Fruit fly (Drosophila melanogaster): Measurements from ENCODE around the gene orb2.

orb2 gene

DNA sequence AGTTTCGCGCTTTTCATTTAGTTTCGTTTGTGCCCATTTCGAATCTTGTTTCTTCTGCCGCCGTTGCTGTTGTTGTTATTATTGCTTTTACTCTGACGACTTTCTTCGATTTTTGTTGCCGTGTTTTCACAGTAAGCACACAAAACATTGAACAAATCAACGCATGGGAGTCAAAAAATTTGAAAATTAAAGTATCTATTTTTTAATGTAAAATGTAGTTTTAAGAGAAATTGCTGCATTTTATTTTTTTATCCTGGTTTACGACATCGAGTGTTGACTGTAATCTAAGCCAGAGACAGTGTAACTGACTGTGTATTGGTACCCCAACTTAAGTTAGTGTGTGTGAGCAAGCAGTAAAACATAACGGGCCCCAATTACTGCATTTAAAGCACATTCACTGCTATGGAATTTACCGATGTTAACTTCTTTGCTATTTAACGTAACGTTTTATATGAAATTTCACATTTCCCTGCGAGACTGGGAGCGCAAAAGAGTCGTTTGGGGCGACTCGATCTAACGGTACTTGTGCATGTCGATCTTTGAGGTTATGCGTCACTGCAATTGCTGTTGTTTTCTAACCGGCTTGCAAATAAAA is 42.0 kb upstream of the orb2 start (continued):
- TF ChIP-seq CG3281 (GFP tag; optimal IDR thresholded peaks at IDR 0.05): no peak
- TF ChIP-seq Hey (tag; optimal IDR thresholded peaks at IDR 0.05): no peak
- no peak for TF ChIP-seq z (GFP tag; IDR thresholded peaks at IDR 0.05)

- TF ChIP-seq Ets65A (GFP tag): no peak
- TF ChIP-seq schlank (tag; optimal IDR thresholded peaks at IDR 0.05): no peak
- no peak for TF ChIP-seq H15 (GFP tag; IDR thresholded peaks at IDR 0.05)
- TF ChIP-seq gcm (GFP tag; optimal IDR thresholded peaks at IDR 0.05): no peak
- no peak for TF ChIP-seq CG1647 (GFP tag; optimal IDR thresholded peaks at IDR 0.05)
- TF ChIP-seq chn (GFP tag; optimal IDR thresholded peaks at IDR 0.05): no peak
- TF ChIP-seq CG9609 (GFP tag; optimal IDR thresholded peaks at IDR 0.05): no peak
- TF ChIP-seq Ssrp (tag; optimal IDR thresholded peaks at IDR 0.05): no peak
- no peak for TF ChIP-seq Lhr (GFP tag; optimal IDR thresholded peaks at IDR 0.05)
- TF ChIP-seq Rx (GFP tag; IDR thresholded peaks at IDR 0.05): no peak
- TF ChIP-seq da (GFP tag; optimal IDR thresholded peaks at IDR 0.05): no peak
- no peak for TF ChIP-seq esg (GFP tag; conservative IDR thresholded peaks at IDR 0.05)
- no peak for TF ChIP-seq zf30C (GFP tag; optimal IDR thresholded peaks at IDR 0.05)
- TF ChIP-seq Hr3 (GFP tag; optimal IDR thresholded peaks at IDR 0.05): no peak
- no peak for TF ChIP-seq prd (optimal IDR thresholded peaks at IDR 0.05)
- TF ChIP-seq prd (GFP tag; IDR thresholded peaks at IDR 0.05): no peak
- no peak for TF ChIP-seq rib (GFP tag; IDR thresholded peaks at IDR 0.05)
Observed at dm6 chr3L:8990128-8990527, 35.9 kb upstream of the orb2 start, which contains the start of gene CG5280. Gene CG5280, minus strand, starts transcription at chr3L:8990228.

dm6 chr3L:8986582-8986981 is 32.3 kb upstream of the orb2 start, which contains the start of gene CG5068:
Gene CG5068, plus strand, starts transcription at chr3L:8986710.
- TF ChIP-seq CG14441 (GFP tag; IDR thresholded peaks at IDR 0.05) (no peak), CG4617 (GFP tag; optimal IDR thresholded peaks at IDR 0.05; ENCODE audit: borderline replicate concordance) (peak; percentile 86), lilli (GFP tag; optimal IDR thresholded peaks at IDR 0.05) (no peak), ssp (GFP tag; IDR thresholded peaks at IDR 0.05) (no peak), CG11504 (tag; optimal IDR thresholded peaks at IDR 0.05) (peak; percentile 75), CG14710 (tag; optimal IDR thresholded peaks at IDR 0.05) (peak; percentile 17), Sry-δ (GFP tag; optimal IDR thresholded peaks at IDR 0.05) (peak; percentile 32), CG15514 (GFP tag; optimal IDR thresholded peaks at IDR 0.05) (peak; percentile 60), Dp (GFP tag; optimal IDR thresholded peaks at IDR 0.05) (peak; percentile 79), CG6813 (GFP tag; optimal IDR thresholded peaks at IDR 0.05) (no peak), YL-1 (GFP tag; optimal IDR thresholded peaks at IDR 0.05) (peak; percentile 78), CG6175 (GFP tag; IDR thresholded peaks at IDR 0.05) (no peak), Stat92E (GFP tag; optimal IDR thresholded peaks at IDR 0.05) (no peak), D (optimal IDR thresholded peaks at IDR 0.05) (peak; percentile 56), D (GFP tag; optimal IDR thresholded peaks at IDR 0.05) (no peak), fru (optimal IDR thresholded peaks at IDR 0.05) (no peak), sna (GFP tag; IDR thresholded peaks at IDR 0.05; ENCODE audit: partially characterized antibody) (peak; percentile 50; the same call in 1 of the 2 replicates), bowl (GFP tag; IDR thresholded peaks at IDR 0.05) (no peak), Lhr (GFP tag; optimal IDR thresholded peaks at IDR 0.05) (peak; percentile 21), pzg (GFP tag; optimal IDR thresholded peaks at IDR 0.05) (peak; percentile 87), kah (GFP tag; optimal IDR thresholded peaks at IDR 0.05) (peak; percentile 0), crp (GFP tag; optimal IDR thresholded peaks at IDR 0.05) (peak in 1 of 2 experiments; percentile 71), stwl (tag; optimal IDR thresholded peaks at IDR 0.05) (peak; percentile 79), nmo (GFP tag; optimal IDR thresholded peaks at IDR 0.05) (peak; percentile 21), vvl (GFP tag; IDR thresholded peaks at IDR 0.05) (peak; percentile 29; the same call in 1 of the 2 replicates), phol (tag; optimal IDR thresholded peaks at IDR 0.05) (peak; percentile 37), Pdp1 (GFP tag; optimal IDR thresholded peaks at IDR 0.05) (no peak), CTCF (GFP tag; optimal IDR thresholded peaks at IDR 0.05) (peak; percentile 13), tll (GFP tag; optimal IDR thresholded peaks at IDR 0.05) (peak in 1 of 2 experiments; percentile 20), HmgZ (tag; optimal IDR thresholded peaks at IDR 0.05) (peak; percentile 14)

All from whole organism, embryonic.